Fruit fly (Drosophila melanogaster) ovary, adult (tissue): Measurements from ENCODE around the gene CG11178.

Source experiments
- CG17801 ChIP-seq: fragments of 200-800 bp; optimal IDR thresholded peaks from 2 replicates; lab custom pipeline; 2019; ENCODE audit warnings: missing biosample characterization, mild to moderate bottlenecking, missing genetic modification characterization, moderate library complexity; ENCODE audit not compliant: partially characterized antibody

CG11178 gene

DNA sequence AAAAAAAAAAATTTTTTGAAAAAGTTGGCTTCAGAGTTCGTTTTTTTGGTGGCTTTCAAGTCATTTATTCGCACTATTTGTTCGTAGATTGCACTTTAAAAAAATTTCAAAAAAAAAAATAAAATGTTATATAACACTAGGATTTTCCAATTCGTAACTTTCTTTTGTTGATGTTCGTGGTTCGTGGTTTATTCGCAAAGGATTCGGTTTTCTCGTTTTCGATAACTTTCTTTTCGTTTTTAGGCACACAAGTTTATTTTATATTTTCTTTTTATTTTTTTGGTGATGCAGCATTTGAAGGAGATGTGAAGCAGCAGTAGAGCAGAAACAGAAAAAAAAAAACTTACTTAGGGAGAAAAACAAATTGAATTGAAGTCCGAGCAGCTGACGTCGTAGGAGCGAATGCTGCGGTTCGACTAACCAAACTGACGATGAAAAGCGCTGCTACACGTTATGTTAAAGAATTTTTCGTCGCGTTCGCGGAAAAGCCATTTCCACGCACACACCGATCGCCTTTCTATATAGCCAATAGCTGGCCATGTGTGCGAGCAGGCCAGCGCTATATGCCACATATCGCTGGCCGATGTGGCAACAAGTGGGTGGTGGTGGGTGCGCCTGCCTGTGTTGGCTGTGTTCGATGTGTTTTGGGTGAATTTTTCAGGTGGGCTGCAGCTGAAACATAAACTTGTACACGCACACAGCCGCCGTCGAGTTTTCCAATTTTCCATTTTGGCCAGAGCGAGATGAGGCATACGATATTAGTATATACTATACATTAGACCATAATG, 3.2 kb upstream of the CG11178 start, which contains the start of gene up:
Gene up (minus strand): TSS at position 508 of the 788 bp plus-strand sequence.
- TF ChIP-seq CG17801 (GFP tag; lab: Kevin White, UChicago) = no peak

DNA sequence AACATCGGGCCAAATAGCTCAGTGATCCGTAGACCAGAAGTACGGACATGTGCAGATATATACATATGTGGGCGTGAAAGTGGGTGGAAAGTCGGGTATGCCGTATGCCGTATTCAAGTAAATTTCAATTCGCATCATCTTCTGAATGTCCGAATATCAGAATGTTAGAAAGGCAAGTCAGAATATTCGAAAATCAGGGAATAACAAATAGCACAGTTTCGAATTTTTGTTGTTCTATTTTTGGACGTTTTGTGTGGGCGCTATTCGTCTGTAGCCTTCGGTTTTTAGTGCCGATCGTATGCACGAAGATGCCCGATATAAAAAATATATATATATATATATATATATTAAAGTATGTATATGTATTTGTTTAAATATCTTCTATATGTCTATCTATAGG, 982 bp upstream of the CG11178 start:
- TF ChIP-seq CG17801 (GFP tag; lab: Kevin White, UChicago) = no peak

DNA sequence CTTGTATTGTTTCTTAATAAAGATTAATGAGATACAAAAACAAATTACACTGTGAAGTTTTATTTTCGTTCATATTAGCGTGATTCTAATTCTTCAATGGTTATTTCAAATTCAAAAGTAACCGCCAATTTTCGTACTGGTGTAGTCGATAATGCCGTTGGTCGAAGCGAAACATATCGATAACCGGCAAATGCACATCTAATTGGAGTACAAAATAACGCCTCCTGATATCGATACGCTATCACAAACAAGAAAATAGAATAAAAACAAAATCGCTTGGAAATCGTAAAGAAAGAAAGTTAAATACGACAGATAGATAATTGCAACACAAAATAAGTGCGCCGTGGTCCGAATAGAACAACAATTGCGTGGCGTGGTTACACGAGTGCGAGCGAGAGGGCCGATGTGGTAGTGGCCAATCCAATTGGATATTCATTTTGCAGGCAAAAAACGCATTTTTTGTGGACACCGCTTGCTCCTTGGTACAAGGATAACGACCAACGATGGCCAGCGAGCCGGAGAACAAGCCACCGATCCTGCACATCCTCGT, 536 bp downstream of the CG11178 start:
- TF ChIP-seq CG17801 (GFP tag; lab: Kevin White, UChicago) = peak; percentile 26

dm6 chrX:13611884-13612283, 6.4 kb downstream of the CG11178 start, which contains the start of the genes Ndc80 and BthD:
Ndc80 (minus strand) TSS chrX:13612062.
BthD (plus strand) TSS chrX:13612131.
- no peak for TF ChIP-seq CG17801 (GFP tag; lab: Kevin White, UChicago)

dm6 chrX:13615992-13616391, 10.5 kb downstream of the CG11178 start:
- peak; percentile 13 for TF ChIP-seq CG17801 (GFP tag; lab: Kevin White, UChicago)

DNA sequence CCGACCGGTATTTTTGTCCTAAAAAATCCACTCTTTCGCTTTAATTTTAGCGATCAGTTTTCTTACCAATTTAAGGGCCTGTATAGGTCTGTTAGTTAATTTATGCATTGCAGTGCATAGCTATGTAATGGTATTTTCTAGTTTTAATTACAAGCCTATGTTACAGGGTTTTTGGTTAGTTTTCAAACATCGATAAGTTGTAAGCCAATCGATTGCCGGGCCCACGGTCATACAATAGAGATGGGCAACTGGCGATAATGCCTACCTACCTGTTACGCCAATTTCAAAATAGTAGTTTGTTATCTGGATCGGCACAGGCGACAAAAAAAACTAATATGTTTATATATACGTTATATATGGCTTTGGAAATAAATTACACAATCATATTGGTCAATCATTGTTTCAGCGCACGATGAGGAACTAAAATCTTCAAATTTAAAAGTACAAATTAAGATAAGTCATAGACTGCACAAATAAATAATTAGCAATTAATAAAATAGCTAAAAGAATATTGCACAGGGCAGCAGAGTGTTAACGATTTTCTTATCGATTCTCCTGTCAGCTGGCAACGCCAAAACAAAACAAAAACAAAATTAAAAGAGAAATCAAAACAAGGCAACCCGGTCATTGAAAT, 11.1 kb downstream of the CG11178 start, which contains the start of the genes tth and Tango2:
Gene tth (minus strand): TSS at position 170 of the 634 bp plus-strand sequence.
Gene Tango2 (plus strand): TSS at position 573 of the 634 bp plus-strand sequence.
- peak; percentile 83 for TF ChIP-seq CG17801 (GFP tag; lab: Kevin White, UChicago)

DNA sequence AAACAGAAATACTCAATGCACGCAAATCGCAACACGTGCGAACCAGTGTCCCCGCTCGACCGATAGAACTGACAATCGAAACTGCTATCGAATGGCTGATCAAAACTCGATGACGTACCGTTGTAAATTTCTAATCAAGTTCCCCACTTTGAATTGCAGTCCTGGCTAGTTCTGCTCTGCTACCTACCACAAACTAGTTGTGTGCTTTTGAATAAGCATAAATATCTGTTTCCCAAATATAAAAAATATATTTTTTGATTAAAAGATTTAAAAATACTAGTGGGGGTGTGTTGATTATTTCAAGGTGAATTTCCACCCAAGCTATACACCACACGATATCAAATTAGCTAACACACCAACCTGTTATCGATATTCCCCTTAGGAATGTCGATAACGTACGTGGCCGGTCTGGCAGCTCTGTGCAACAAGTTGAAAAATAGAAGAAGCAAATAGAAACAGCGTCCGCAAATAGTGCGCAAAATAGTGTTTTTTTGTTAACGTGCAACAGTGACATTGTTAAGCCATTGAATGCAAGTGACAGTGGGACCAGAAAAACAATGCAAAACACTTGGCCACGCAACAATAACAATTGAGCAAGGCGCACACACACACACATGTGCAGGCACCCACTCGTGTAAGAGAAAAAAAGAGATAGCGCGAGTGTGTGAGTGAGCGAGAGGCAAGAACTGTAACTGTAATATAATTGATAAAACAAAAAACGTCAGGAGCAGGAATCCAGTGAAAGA, 19.0 kb downstream of the CG11178 start, which contains the start of the genes CG2691 and NFAT:
Gene CG2691 (minus strand): TSS at position 75 of the 746 bp plus-strand sequence.
Gene NFAT (plus strand): TSS at position 412 of the 746 bp plus-strand sequence.
- peak; percentile 26 for TF ChIP-seq CG17801 (GFP tag; lab: Kevin White, UChicago)

DNA sequence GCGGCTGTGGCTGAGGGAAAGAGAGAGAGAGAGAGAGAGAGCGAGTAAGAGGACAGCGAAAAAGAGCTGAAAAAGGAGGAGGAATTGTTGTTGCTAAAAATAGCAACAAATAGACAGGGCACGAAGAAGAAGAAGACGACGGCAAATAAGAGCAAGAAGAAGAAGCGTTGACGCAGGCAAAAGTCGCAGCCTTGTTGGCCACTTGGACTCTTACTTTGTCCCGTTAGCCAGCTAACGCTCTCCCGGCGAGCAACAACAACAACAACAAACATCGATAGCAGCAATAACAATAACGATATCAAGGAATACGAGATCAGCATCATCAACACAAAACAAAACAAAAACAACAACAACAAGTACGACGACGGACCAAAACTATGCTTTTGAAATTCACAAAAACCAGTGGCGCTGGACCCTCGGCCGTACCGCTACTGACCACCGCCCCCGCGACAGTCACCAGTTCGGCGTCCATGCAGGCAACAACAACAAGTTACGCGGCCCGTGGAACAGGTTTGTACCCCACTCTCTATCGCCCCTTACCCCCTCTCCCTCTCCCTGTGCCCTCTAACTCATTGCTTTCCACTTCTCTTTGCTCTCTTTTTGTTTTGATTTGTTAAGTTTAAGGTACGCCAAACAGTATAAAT, 19.7 kb downstream of the CG11178 start:
- TF ChIP-seq CG17801 (GFP tag; lab: Kevin White, UChicago) = no peak

DNA sequence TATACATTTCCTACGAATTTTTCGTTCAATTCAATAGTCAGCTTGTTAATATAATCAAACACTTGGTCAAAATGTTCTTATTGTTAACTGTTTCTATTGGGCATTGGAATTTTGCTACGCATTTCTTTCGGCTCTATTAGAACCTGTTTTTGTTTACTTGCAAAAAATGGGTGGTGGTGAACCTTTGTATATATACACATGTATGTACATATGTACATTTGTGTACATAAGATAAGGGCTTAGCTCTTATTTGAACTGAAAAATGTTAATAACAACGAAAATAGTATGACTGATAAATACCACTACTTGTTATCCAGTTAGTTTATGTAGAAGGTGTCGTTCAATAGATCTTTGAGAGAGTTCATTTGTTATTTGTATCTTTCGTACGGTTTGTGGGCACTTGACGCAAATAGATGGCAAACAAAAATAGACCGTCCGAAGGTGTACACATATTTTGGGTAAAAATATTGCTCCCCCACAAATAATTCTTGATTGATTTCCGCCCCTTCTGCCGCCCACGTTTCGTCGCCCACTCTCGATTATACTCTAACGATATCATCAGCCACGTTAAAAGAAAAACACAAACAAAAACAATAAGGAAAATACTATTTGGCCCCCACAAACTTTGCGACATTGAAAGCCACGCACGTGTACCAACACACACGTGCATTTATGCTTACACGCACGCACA, 20.6 kb downstream of the CG11178 start:
- no peak for TF ChIP-seq CG17801 (GFP tag; lab: Kevin White, UChicago)

DNA sequence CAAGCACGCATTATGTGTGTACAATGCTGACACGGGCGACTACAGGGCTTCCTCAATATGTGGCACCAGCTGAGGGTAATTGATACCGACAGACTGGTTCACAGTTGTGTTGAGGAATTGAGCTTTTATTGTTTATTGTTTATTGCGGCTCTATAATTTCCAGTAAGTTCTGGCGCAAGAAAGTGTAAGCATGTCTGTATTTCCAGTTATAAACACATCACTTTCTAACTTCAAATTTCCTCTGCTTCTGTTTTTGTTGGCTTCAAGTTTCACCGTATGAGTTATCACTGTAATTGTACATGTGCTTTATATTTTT, 21.1 kb downstream of the CG11178 start:
- peak; percentile 38 for TF ChIP-seq CG17801 (GFP tag; lab: Kevin White, UChicago)

DNA sequence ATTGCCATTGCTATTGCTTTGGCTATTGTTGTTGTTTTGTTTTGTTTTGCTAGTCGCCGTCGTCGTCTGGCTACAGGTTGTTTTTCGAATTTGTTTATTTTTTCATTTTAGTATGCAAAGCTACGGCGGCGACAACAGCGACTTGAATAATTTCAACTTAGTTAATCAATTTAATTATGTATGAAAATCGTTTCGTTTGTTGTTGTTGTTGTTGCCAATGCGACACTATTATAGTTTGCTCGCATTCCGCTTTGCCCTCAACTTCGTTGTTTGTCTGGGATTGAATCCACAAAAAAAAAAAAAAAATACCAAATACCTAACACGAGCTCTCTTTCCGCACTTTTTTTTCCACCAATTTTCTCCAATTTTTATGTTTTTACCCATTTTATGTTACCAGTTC, 22.4 kb downstream of the CG11178 start:
- no peak for TF ChIP-seq CG17801 (GFP tag; lab: Kevin White, UChicago)

dm6 chrX:13629414-13629813, 23.9 kb downstream of the CG11178 start:
- no peak for TF ChIP-seq CG17801 (GFP tag; lab: Kevin White, UChicago)

DNA sequence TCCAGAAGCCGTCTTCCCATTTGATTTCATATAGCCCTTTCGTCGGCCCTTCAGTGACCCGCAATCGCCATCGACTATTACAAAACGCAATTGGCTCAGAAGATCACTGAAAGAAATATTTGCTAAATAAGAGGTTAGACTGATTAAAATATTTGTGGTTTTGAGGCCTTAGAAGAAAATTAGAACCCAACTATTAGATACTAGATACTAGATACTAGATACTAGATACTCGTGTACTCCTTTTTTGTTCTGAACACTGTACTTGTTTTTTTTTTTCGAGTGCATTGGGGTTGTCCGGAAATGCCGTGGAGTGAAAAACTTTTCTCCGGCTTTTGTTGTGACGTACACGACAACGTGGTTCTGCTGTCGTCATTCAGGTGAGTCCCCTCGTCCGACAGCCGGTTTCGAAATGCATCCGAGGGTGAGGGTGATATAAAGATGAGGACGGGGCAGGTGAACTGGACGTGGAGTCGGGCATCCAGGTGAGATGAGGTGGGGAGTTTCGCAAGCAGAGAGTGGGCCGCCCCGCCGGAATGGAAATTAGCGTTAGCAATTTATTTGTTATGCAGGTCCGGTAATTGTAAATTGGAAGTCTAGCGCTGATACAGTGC, 24.9 kb downstream of the CG11178 start:
- no peak for TF ChIP-seq CG17801 (GFP tag; lab: Kevin White, UChicago)
